Worm (Caenorhabditis elegans) whole organism, L3 larva: ENCODE results near the gene F23H12.7.
"Not testable (repeated sequence)": the region's sequence is repeated elsewhere in the genome, so short reads cannot be mapped to it uniquely, and the experiment has no call there.

ENCODE experiments used
- R02D3.7 ChIP-seq: fragments of 150-350 bp; optimal IDR thresholded peaks from 2 replicates; lab custom pipeline; 2014; ENCODE audit warnings: missing biosample characterization, missing genetic modification characterization
- ZK546.5 ChIP-seq: sonication (generic microtip); optimal IDR thresholded peaks from 2 replicates; lab custom pipeline; 2017; ENCODE audit warnings: missing biosample characterization, missing genetic modification characterization
- ama-1 ChIP-seq: fragments of 150-350 bp; optimal IDR thresholded peaks from 2 replicates; lab custom pipeline; 2018
- ceh-16 ChIP-seq: sonication (generic microtip); optimal IDR thresholded peaks from 2 replicates; lab custom pipeline; 2017; ENCODE audit warnings: missing biosample characterization, missing genetic modification characterization
- ceh-9 ChIP-seq: sonication (generic microtip); optimal IDR thresholded peaks from 2 replicates; lab custom pipeline; 2018; ENCODE audit warnings: missing biosample characterization, missing genetic modification characterization
- daf-12 ChIP-seq: fragments of 150-350 bp; optimal IDR thresholded peaks from 2 replicates; lab custom pipeline; 2014; ENCODE audit warnings: missing biosample characterization, missing genetic modification reagents, missing genetic modification characterization
- egl-27 ChIP-seq: sonication (generic microtip); optimal IDR thresholded peaks from 4 replicates; lab custom pipeline; 2017; ENCODE audit warnings: missing biosample characterization, missing genetic modification reagents, missing genetic modification characterization
- elt-2 ChIP-seq: sonication (generic microtip); optimal IDR thresholded peaks from 2 replicates; lab custom pipeline; 2016; ENCODE audit warnings: missing genetic modification reagents, mild to moderate bottlenecking, missing genetic modification characterization, missing compliant biosample characterization
- eor-1 ChIP-seq, 2 experiments: fragments of 150-350 bp; optimal IDR thresholded peaks; 2 replicates each; lab custom pipeline; 2014 to 2018; ENCODE audit warnings: missing biosample characterization in 2 of 2, missing genetic modification characterization in 2 of 2
- fkh-10 ChIP-seq: sonication (generic microtip); optimal IDR thresholded peaks from 2 replicates; lab custom pipeline; 2017; ENCODE audit warnings: missing biosample characterization, missing genetic modification reagents, missing genetic modification characterization
- fkh-2 ChIP-seq: fragments of 150-350 bp; optimal IDR thresholded peaks from 2 replicates; lab custom pipeline; 2014; ENCODE audit warnings: missing biosample characterization, missing genetic modification reagents, missing genetic modification characterization
- fos-1 ChIP-seq: fragments of 150-350 bp; optimal IDR thresholded peaks from 2 replicates; lab custom pipeline; 2014; ENCODE audit warnings: missing biosample characterization, missing genetic modification characterization
- hmg-11 ChIP-seq: sonication (generic microtip); optimal IDR thresholded peaks from 2 replicates; lab custom pipeline; 2016; ENCODE audit warnings: missing genetic modification characterization, missing compliant biosample characterization
- jun-1 ChIP-seq: fragments of 150-350 bp; optimal IDR thresholded peaks from 2 replicates; lab custom pipeline; 2014; ENCODE audit warnings: missing biosample characterization, missing genetic modification reagents, missing genetic modification characterization
- lin-15B ChIP-seq: fragments of 150-350 bp; optimal IDR thresholded peaks from 2 replicates; lab custom pipeline; 2014; ENCODE audit warnings: missing biosample characterization, missing genetic modification characterization
- lin-39 ChIP-seq: fragments of 150-350 bp; optimal IDR thresholded peaks from 2 replicates; lab custom pipeline; 2018; ENCODE audit warnings: missing biosample characterization, missing genetic modification reagents, missing genetic modification characterization
- mdl-1 ChIP-seq: fragments of 150-350 bp; optimal IDR thresholded peaks from 2 replicates; lab custom pipeline; 2014; ENCODE audit warnings: missing biosample characterization, missing genetic modification characterization
- mml-1 ChIP-seq: fragments of 150-350 bp; sonication (generic microtip); optimal IDR thresholded peaks from 3 replicates; lab custom pipeline; 2014; ENCODE audit warnings: missing biosample characterization, missing genetic modification characterization
- nfya-1 ChIP-seq: sonication (generic microtip); optimal IDR thresholded peaks from 2 replicates; lab custom pipeline; 2017; ENCODE audit warnings: missing genetic modification characterization, mild to moderate bottlenecking, missing compliant biosample characterization, antibody characterized with exemption, moderate library complexity; ENCODE audit not compliant: insufficient read depth
- nhr-11 ChIP-seq: fragments of 150-350 bp; optimal IDR thresholded peaks from 2 replicates; lab custom pipeline; 2014; ENCODE audit warnings: missing biosample characterization, missing genetic modification characterization
- nhr-12 ChIP-seq: fragments of 150-350 bp; optimal IDR thresholded peaks from 2 replicates; lab custom pipeline; 2014; ENCODE audit warnings: missing biosample characterization, missing genetic modification characterization
- nhr-23 ChIP-seq: fragments of 150-350 bp; optimal IDR thresholded peaks from 2 replicates; lab custom pipeline; 2014; ENCODE audit warnings: missing biosample characterization, missing genetic modification reagents, missing genetic modification characterization
- nhr-25 ChIP-seq: sonication (generic microtip); optimal IDR thresholded peaks from 2 replicates; lab custom pipeline; 2017; ENCODE audit warnings: missing biosample characterization, missing genetic modification characterization
- nhr-28 ChIP-seq: fragments of 150-350 bp; optimal IDR thresholded peaks from 2 replicates; lab custom pipeline; 2014; ENCODE audit warnings: missing biosample characterization, missing genetic modification characterization
- nhr-43 ChIP-seq: sonication (generic microtip); optimal IDR thresholded peaks from 2 replicates; lab custom pipeline; 2016; ENCODE audit warnings: mild to moderate bottlenecking, missing genetic modification characterization, missing compliant biosample characterization; ENCODE audit not compliant: poor library complexity, severe bottlenecking
- nhr-77 ChIP-seq: fragments of 150-350 bp; optimal IDR thresholded peaks from 2 replicates; lab custom pipeline; 2014; ENCODE audit warnings: missing biosample characterization, missing genetic modification characterization
- pha-4 ChIP-seq: fragments of 150-350 bp; optimal IDR thresholded peaks from 2 replicates; lab custom pipeline; 2014; ENCODE audit warnings: missing biosample characterization, missing genetic modification reagents, missing genetic modification characterization
- pqm-1 ChIP-seq: fragments of 150-350 bp; optimal IDR thresholded peaks from 2 replicates; lab custom pipeline; 2017; ENCODE audit warnings: missing biosample characterization, missing genetic modification characterization, inconsistent platforms
- sea-2 ChIP-seq: fragments of 150-350 bp; sonication (generic microtip); optimal IDR thresholded peaks from 4 replicates; lab custom pipeline; 2014; ENCODE audit warnings: missing biosample characterization, missing genetic modification reagents, missing genetic modification characterization
- skn-1 ChIP-seq: fragments of 150-350 bp; optimal IDR thresholded peaks from 2 replicates; lab custom pipeline; 2014; ENCODE audit warnings: missing biosample characterization, missing genetic modification characterization
- unc-39 ChIP-seq: sonication (generic microtip); optimal IDR thresholded peaks from 4 replicates; lab custom pipeline; 2017; ENCODE audit warnings: missing biosample characterization, missing genetic modification characterization
- unc-62 ChIP-seq: fragments of 150-350 bp; sonication (generic microtip); optimal IDR thresholded peaks from 4 replicates; lab custom pipeline; 2014; ENCODE audit warnings: missing biosample characterization, missing genetic modification reagents, missing genetic modification characterization
- zag-1 ChIP-seq: fragments of 150-350 bp; optimal IDR thresholded peaks from 2 replicates; lab custom pipeline; 2014; ENCODE audit warnings: missing biosample characterization, missing genetic modification characterization
- ztf-11 ChIP-seq: fragments of 150-350 bp; optimal IDR thresholded peaks from 2 replicates; lab custom pipeline; 2014; ENCODE audit warnings: missing biosample characterization, missing genetic modification characterization

The F23H12.7 gene

DNA sequence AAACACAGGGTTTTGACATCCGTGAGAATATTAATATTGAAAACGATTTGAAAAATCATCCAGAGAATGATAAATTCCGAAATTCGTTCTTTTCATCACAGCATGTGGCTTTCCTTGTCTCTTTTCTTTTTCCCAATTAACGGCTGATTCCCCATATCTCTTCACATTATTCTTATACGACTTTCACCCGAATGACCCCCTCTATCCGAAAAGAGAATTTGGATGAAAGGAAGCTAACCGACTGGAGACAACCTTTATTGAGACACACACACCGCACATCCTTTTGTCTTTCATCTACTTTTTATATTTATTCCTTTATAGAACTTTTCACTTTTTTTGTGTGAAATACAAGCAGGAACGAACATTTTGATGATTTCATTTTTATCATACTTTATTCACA lies 13.9 kb upstream of the F23H12.7 start:
- TF ChIP-seq ztf-11 (tag; lab: Kevin White, UChicago) (no peak), ZK546.5 (tag; lab: Kevin White, UChicago) (no peak), nhr-28 (tag; lab: Kevin White, UChicago) (no peak)

DNA sequence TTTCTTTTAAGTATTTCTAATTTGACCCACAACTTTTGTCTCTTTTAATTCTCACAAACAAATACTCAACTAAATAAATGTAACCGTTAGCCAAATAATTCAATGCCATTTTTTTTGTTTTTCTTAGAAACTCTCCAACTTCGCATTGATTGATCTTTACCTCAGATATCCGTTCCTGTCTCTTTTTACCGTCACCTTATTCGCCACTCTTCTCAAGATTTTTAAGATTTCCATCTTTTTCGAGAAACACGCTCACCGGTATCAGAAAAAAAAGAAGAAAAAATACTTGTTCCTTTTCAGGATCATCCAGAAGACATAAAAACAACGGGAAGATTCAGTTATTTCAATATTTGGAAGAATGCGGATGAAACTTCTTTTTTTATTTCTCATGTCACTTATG lies 13.1 kb upstream of the F23H12.7 start, which contains the start of gene F23H12.5:
Gene F23H12.5 (plus strand): TSS at position 301 of the 400 bp plus-strand sequence.
- TF ChIP-seq fkh-10 = no peak
- TF ChIP-seq mml-1 = no peak
- no peak for TF ChIP-seq ztf-11 (tag; lab: Kevin White, UChicago)
- TF ChIP-seq zag-1 (tag; lab: Kevin White, UChicago) = no peak
- TF ChIP-seq nfya-1 = no peak
- no peak for TF ChIP-seq nhr-77 (tag; lab: Kevin White, UChicago)
- no peak for TF ChIP-seq egl-27 (tag; lab: Kevin White, UChicago)
- no peak for TF ChIP-seq nhr-23 (tag; lab: Kevin White, UChicago)
- no peak for TF ChIP-seq nhr-28 (tag; lab: Kevin White, UChicago)
- no peak for TF ChIP-seq unc-39 (tag; lab: Kevin White, UChicago)
- TF ChIP-seq nhr-43 = no peak
- TF ChIP-seq jun-1 = no peak

DNA sequence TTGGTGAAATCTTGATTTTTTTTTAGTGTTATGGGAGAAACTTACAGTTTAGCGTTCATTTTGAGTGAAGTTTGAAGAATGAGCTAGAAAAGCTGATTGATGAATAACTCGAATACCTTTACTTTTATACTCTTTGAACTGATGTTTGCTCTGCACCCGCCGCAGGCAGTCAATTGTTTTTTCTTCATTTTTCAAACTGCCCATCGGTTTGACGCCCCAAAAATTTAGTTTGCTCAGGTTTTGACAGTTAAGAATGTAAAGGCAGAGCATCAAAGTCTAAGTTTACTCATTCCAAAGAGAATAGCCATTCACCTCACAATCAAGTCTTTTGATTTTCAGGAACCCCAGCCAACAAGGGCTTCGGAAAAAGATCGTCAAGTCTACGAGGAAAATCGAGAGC lies 9.8 kb upstream of the F23H12.7 start, which contains the start of gene fipr-1:
Gene fipr-1 (minus strand): TSS at position 101 of the 400 bp plus-strand sequence.
- TF ChIP-seq fkh-10 (no peak), nhr-12 (tag; lab: Kevin White, UChicago) (no peak), pqm-1 (tag; lab: Kevin White, UChicago) (no peak), ama-1 (lab: Kevin White, UChicago) (no peak), hmg-11 (tag; lab: Kevin White, UChicago) (no peak), sea-2 (GFP tag; lab: Kevin White, UChicago) (no peak), daf-12 (tag; lab: Kevin White, UChicago) (no peak), R02D3.7 (tag; lab: Kevin White, UChicago) (no peak), lin-15B (tag; lab: Kevin White, UChicago) (no peak), nhr-77 (tag; lab: Kevin White, UChicago) (no peak), ceh-9 (tag; lab: Kevin White, UChicago) (no peak), pha-4 (tag; lab: Kevin White, UChicago) (no peak), nhr-25 (no peak), mdl-1 (no peak), unc-39 (tag; lab: Kevin White, UChicago) (no peak), fkh-2 (tag; lab: Kevin White, UChicago) (no peak), fos-1 (no peak), lin-39 (tag; lab: Kevin White, UChicago) (no peak), eor-1 (tag; optimal IDR thresholded peaks at IDR 0.05; lab: Kevin White, UChicago) (no peak)

DNA sequence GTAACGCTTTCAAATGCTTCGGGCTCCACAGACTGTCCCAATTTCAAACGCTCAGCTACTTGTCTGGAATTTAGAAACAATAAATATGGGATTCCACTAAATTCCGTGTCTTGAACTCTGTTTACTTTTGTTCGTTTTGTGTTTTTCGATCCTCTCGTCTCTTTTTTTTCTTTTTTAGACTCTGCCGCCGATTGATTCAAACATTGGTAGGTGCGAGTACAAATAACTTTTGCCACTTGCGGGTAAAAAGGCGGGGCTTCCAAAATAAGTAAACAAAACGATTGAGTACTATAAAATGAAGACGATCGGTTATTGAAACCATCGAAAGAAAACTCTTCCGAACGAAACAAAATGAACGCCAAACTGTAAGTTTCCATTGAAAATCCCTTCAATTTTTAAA lies 6.4 kb upstream of the F23H12.7 start, which contains the start of gene fipr-2:
Gene fipr-2 (plus strand): TSS at position 245 of the 400 bp plus-strand sequence.
- TF ChIP-seq pha-4 (tag; lab: Kevin White, UChicago) (peak; percentile 81), elt-2 (tag; lab: Kevin White, UChicago) (no peak), lin-39 (tag; lab: Kevin White, UChicago) (no peak), jun-1 (no peak), skn-1 (tag; lab: Kevin White, UChicago) (no peak)

DNA sequence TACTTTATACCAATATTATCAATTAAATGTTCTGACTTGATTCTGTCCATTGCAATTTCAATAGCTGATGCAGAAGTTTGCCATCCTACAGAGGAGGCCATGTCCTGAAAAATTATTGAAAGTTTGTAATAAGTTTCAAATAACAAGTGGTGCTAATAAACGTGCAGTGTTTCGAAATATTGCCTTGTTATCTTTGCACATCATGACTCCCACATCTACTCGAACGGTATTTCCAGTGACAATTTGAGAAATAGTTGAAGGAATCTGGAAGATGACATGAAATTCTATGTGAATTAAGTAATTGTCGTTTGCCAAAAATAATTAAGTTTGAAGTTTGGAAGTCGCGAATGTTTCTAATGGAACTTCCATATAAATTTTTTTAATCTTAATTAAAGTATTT lies 2.0 kb upstream of the F23H12.7 start, which contains the start of gene gcy-13:
Gene gcy-13 (minus strand): TSS at position 101 of the 400 bp plus-strand sequence.
- TF ChIP-seq ceh-16 (tag; lab: Kevin White, UChicago) (no peak), egl-27 (tag; lab: Kevin White, UChicago) (no peak), nhr-43 (no peak), nhr-11 (tag; lab: Kevin White, UChicago) (no peak), lin-39 (tag; lab: Kevin White, UChicago) (no peak), nhr-23 (tag; lab: Kevin White, UChicago) (no peak)

DNA sequence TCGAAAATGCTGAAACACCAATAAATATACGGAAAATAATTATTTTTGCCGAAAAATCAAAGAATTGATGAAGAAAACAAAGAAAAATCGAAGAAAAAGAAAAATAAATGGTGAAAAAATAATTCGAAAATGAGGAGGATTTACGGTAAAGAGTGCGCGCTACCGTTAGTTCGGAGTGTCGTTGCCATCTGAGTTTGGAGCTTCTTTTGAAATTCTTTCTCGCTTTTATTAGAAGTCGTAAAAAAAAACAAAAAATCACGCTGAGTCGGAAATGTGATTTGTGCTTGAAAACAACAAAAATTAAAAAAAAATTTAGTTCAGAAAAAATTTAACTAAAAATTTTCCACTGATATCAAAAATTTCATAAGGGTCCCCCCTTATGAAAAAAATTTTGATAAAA lies 2.8 kb downstream of the F23H12.7 start, which contains the start of gene F23H12.10:
Gene F23H12.10 (minus strand): TSS at position 12 of the 400 bp plus-strand sequence.
- TF ChIP-seq eor-1 (tag; optimal IDR thresholded peaks at IDR 0.05; lab: Kevin White, UChicago); skn-1 (tag; lab: Kevin White, UChicago); unc-62 (GFP tag; lab: Kevin White, UChicago): not testable (repeated sequence)
